Fruit fly (Drosophila melanogaster) whole organism, embryonic: ENCODE results near the gene CG7432.

Source experiments
- Ada2b ChIP-seq: fragments of 200-800 bp; sonication (Bioruptor generic); IDR thresholded peaks from 2 replicates; pipeline ENCODE4 v1.3.6; 2022; ENCODE audit warnings: missing biosample characterization, missing genetic modification characterization
- CG10431 ChIP-seq: fragments of 200-800 bp; sonication (Bioruptor generic); optimal IDR thresholded peaks from 3 replicates; lab custom pipeline; 2018; ENCODE audit warnings: missing biosample characterization, mild to moderate bottlenecking, missing genetic modification characterization
- CG12104 ChIP-seq: fragments of 200-800 bp; sonication (Bioruptor generic); optimal IDR thresholded peaks from 3 replicates; lab custom pipeline; 2016; ENCODE audit warnings: missing biosample characterization, missing genetic modification characterization
- CG12219 ChIP-seq: fragments of 200-800 bp; sonication (Bioruptor generic); optimal IDR thresholded peaks from 3 replicates; lab custom pipeline; 2018; ENCODE audit warnings: missing biosample characterization, mild to moderate bottlenecking, missing genetic modification characterization
- CG13287 ChIP-seq: fragments of 200-800 bp; sonication (Bioruptor generic); IDR thresholded peaks from 2 replicates; pipeline ENCODE4 v1.3.6; 2022; ENCODE audit warnings: missing biosample characterization, missing genetic modification characterization; ENCODE audit not compliant: partially characterized antibody
- CG14441 ChIP-seq: fragments of 200-800 bp; sonication (Bioruptor generic); IDR thresholded peaks from 2 replicates; pipeline ENCODE4 v1.3.6; 2022; ENCODE audit warnings: missing biosample characterization, missing genetic modification characterization
- CG14965 ChIP-seq: fragments of 200-800 bp; sonication (Bioruptor generic); optimal IDR thresholded peaks from 2 replicates; lab custom pipeline; 2016; ENCODE audit warnings: missing biosample characterization, missing genetic modification characterization, borderline replicate concordance
- CG15601 ChIP-seq: fragments of 200-800 bp; sonication (Bioruptor generic); optimal IDR thresholded peaks from 3 replicates; lab custom pipeline; 2019; ENCODE audit warnings: missing biosample characterization, mild to moderate bottlenecking, missing genetic modification characterization, moderate library complexity
- CG1602 ChIP-seq: fragments of 200-800 bp; sonication (Bioruptor generic); optimal IDR thresholded peaks from 3 replicates; lab custom pipeline; 2016; ENCODE audit warnings: missing biosample characterization, missing genetic modification characterization
- CG17359 ChIP-seq: fragments of 200-800 bp; sonication (Bioruptor generic); optimal IDR thresholded peaks from 3 replicates; lab custom pipeline; 2018; ENCODE audit warnings: missing biosample characterization, mild to moderate bottlenecking, missing genetic modification characterization, moderate library complexity
- CG18619 ChIP-seq: fragments of 200-800 bp; sonication (Bioruptor generic); optimal IDR thresholded peaks from 3 replicates; lab custom pipeline; 2017; ENCODE audit warnings: missing biosample characterization, mild to moderate bottlenecking, missing genetic modification characterization
- CG2120 ChIP-seq: fragments of 200-800 bp; sonication (Bioruptor generic); optimal IDR thresholded peaks from 3 replicates; lab custom pipeline; 2016; ENCODE audit warnings: missing biosample characterization, missing genetic modification characterization
- CG30403 ChIP-seq: fragments of 200-800 bp; sonication (Bioruptor generic); optimal IDR thresholded peaks from 3 replicates; lab custom pipeline; 2016; ENCODE audit warnings: missing biosample characterization, missing genetic modification characterization
- CG34376 ChIP-seq: fragments of 200-800 bp; sonication (Bioruptor generic); optimal IDR thresholded peaks from 2 replicates; lab custom pipeline; 2018; ENCODE audit warnings: missing biosample characterization, mild to moderate bottlenecking, missing genetic modification characterization
- CG4282 ChIP-seq: fragments of 200-800 bp; sonication (Bioruptor generic); optimal IDR thresholded peaks from 2 replicates; lab custom pipeline; 2016; ENCODE audit warnings: missing biosample characterization, missing genetic modification characterization
- CG4730 ChIP-seq: fragments of 200-800 bp; sonication (Bioruptor generic); IDR thresholded peaks from 2 replicates; pipeline ENCODE4 v1.3.6; 2022; ENCODE audit warnings: missing biosample characterization, missing genetic modification characterization
- CG6175 ChIP-seq: fragments of 200-800 bp; sonication (Bioruptor generic); IDR thresholded peaks from 3 replicates; pipeline ENCODE4 v1.3.6; 2022; ENCODE audit warnings: missing biosample characterization, missing genetic modification characterization
- CG6765 ChIP-seq: fragments of 200-800 bp; sonication (Bioruptor generic); optimal IDR thresholded peaks from 3 replicates; lab custom pipeline; 2017; ENCODE audit warnings: missing biosample characterization, mild to moderate bottlenecking, missing genetic modification characterization
- CG7271 ChIP-seq: fragments of 200-800 bp; sonication (Bioruptor generic); optimal IDR thresholded peaks from 2 replicates; lab custom pipeline; 2018; ENCODE audit warnings: missing biosample characterization, mild to moderate bottlenecking, missing genetic modification characterization, moderate library complexity
- CG9727 ChIP-seq: fragments of 200-800 bp; sonication (Bioruptor generic); optimal IDR thresholded peaks from 3 replicates; lab custom pipeline; 2017; ENCODE audit warnings: missing biosample characterization, mild to moderate bottlenecking, missing genetic modification characterization
- Dp ChIP-seq: fragments of 200-800 bp; sonication (Bioruptor generic); optimal IDR thresholded peaks from 2 replicates; lab custom pipeline; 2018; ENCODE audit warnings: missing biosample characterization, mild to moderate bottlenecking, missing genetic modification characterization, moderate library complexity
- Eip74EF ChIP-seq, 2 experiments: fragments of 200-800 bp in 1 of 2; fragments of >200 bp in 1 of 2; sonication (Bioruptor generic) in 1 of 2; optimal IDR thresholded peaks; 2 replicates each; lab custom pipeline; 2017 to 2019; ENCODE audit warnings: missing biosample characterization in 2 of 2, missing genetic modification characterization in 2 of 2, mild to moderate bottlenecking in 1 of 2, moderate library complexity in 1 of 2
- Ets65A ChIP-seq: fragments of 200-800 bp; sonication (Bioruptor generic); peaks from one replicate; lab custom pipeline; 2016; ENCODE audit warnings: missing biosample characterization, missing genetic modification characterization
- Gsc ChIP-seq: fragments of 200-800 bp; sonication (Bioruptor generic); IDR thresholded peaks from 2 replicates; pipeline ENCODE4 v1.3.6; 2022; ENCODE audit warnings: missing biosample characterization, missing genetic modification characterization
- Hsf ChIP-seq: fragments of 200-800 bp; sonication (Bioruptor generic); optimal IDR thresholded peaks from 3 replicates; lab custom pipeline; 2016; ENCODE audit warnings: missing biosample characterization, missing genetic modification characterization
- Lpt ChIP-seq: fragments of >200 bp; optimal IDR thresholded peaks from 2 replicates; lab custom pipeline; 2018; ENCODE audit warnings: missing biosample characterization, missing genetic modification characterization
- Mad ChIP-seq: fragments of 200-800 bp; sonication (Bioruptor generic); optimal IDR thresholded peaks from 2 replicates; lab custom pipeline; 2016; ENCODE audit warnings: missing biosample characterization, missing genetic modification characterization
- Meics ChIP-seq: fragments of 200-800 bp; sonication (Bioruptor generic); optimal IDR thresholded peaks from 2 replicates; lab custom pipeline; 2017; ENCODE audit warnings: missing biosample characterization, mild to moderate bottlenecking, missing genetic modification characterization
- PHDP ChIP-seq: fragments of 200-800 bp; sonication (Bioruptor generic); optimal IDR thresholded peaks from 3 replicates; lab custom pipeline; 2018; ENCODE audit warnings: missing biosample characterization, mild to moderate bottlenecking, missing genetic modification characterization, moderate library complexity
- Ptx1 ChIP-seq: fragments of 200-800 bp; sonication (Bioruptor generic); IDR thresholded peaks from 2 replicates; pipeline ENCODE4 v1.3.6; 2022; ENCODE audit warnings: missing biosample characterization, missing genetic modification characterization
- Taf1 ChIP-seq: fragments of 200-800 bp; sonication (Bioruptor generic); IDR thresholded peaks from 2 replicates; pipeline ENCODE4 v1.3.6; 2022; ENCODE audit warnings: missing biosample characterization, missing genetic modification characterization
- Vsx1 ChIP-seq: fragments of 200-800 bp; sonication (Bioruptor generic); optimal IDR thresholded peaks from 2 replicates; lab custom pipeline; 2017; ENCODE audit warnings: missing biosample characterization, mild to moderate bottlenecking, missing genetic modification characterization, missing genetic modification reagents
- Xrp1 ChIP-seq: fragments of 200-800 bp; sonication (Bioruptor generic); IDR thresholded peaks from 2 replicates; pipeline ENCODE4 v1.3.6; 2022; ENCODE audit warnings: missing biosample characterization, missing genetic modification characterization
- caup ChIP-seq: fragments of 200-800 bp; sonication (Bioruptor generic); optimal IDR thresholded peaks from 3 replicates; lab custom pipeline; 2017; ENCODE audit warnings: missing biosample characterization, mild to moderate bottlenecking, missing genetic modification characterization, moderate library complexity; ENCODE audit not compliant: severe bottlenecking
- chinmo ChIP-seq: fragments of 200-800 bp; sonication (Bioruptor generic); IDR thresholded peaks from 4 replicates; pipeline ENCODE4 v1.3.6; 2022; ENCODE audit warnings: missing biosample characterization, missing genetic modification characterization; ENCODE audit not compliant: partially characterized antibody
- crc ChIP-seq: fragments of 200-800 bp; sonication (Bioruptor generic); optimal IDR thresholded peaks from 2 replicates; lab custom pipeline; 2016; ENCODE audit warnings: missing biosample characterization, missing genetic modification characterization
- dmrt99B ChIP-seq: fragments of 200-800 bp; sonication (Bioruptor generic); optimal IDR thresholded peaks from 2 replicates; lab custom pipeline; 2018; ENCODE audit warnings: missing biosample characterization, mild to moderate bottlenecking, missing genetic modification characterization, moderate library complexity
- grau ChIP-seq: fragments of 200-800 bp; optimal IDR thresholded peaks from 3 replicates; lab custom pipeline; 2019; ENCODE audit warnings: missing biosample characterization, mild to moderate bottlenecking, missing genetic modification characterization, moderate library complexity
- her ChIP-seq: fragments of 200-800 bp; sonication (Bioruptor generic); optimal IDR thresholded peaks from 2 replicates; lab custom pipeline; 2016; ENCODE audit warnings: missing biosample characterization, missing genetic modification characterization
- hth ChIP-seq: fragments of >200 bp; optimal IDR thresholded peaks from 2 replicates; lab custom pipeline; 2017; ENCODE audit warnings: inconsistent platforms
- insv ChIP-seq, 2 experiments: fragments of 200-800 bp; sonication (Bioruptor generic); optimal IDR thresholded peaks; 3 replicates each; lab custom pipeline; 2016 to 2018; ENCODE audit warnings: missing biosample characterization in 2 of 2, missing genetic modification characterization in 2 of 2
- luna ChIP-seq: fragments of 200-800 bp; sonication (Bioruptor generic); optimal IDR thresholded peaks from 2 replicates; lab custom pipeline; 2016; ENCODE audit warnings: missing biosample characterization, missing genetic modification characterization
- otp ChIP-seq: fragments of 200-800 bp; sonication (Bioruptor generic); IDR thresholded peaks from 3 replicates; pipeline ENCODE4, ENCODE4 v1.3.6; 2022; ENCODE audit warnings: missing biosample characterization, missing genetic modification characterization
- pan ChIP-seq, 4 experiments: fragments of >200 bp in 3 of 4; fragments of 200-800 bp in 1 of 4; sonication (Bioruptor generic) in 1 of 4; optimal IDR thresholded peaks in 3 of 4; IDR thresholded peaks in 1 of 4; 2 replicates each; pipeline versions ENCODE4 v1.3.6 to Lab custom; 2017 to 2022; ENCODE audit warnings: missing biosample characterization in 2 of 4, missing genetic modification characterization in 2 of 4, mixed read lengths in 1 of 4
- ro ChIP-seq: fragments of 200-800 bp; sonication (Bioruptor generic); IDR thresholded peaks from 2 replicates; pipeline ENCODE4 v1.3.6; 2022; ENCODE audit warnings: missing biosample characterization, missing genetic modification characterization
- slou ChIP-seq: fragments of 200-800 bp; sonication (Bioruptor generic); optimal IDR thresholded peaks from 3 replicates; lab custom pipeline; 2016; ENCODE audit warnings: missing biosample characterization, missing genetic modification characterization
- so ChIP-seq: fragments of 200-800 bp; sonication (Bioruptor generic); IDR thresholded peaks from 3 replicates; pipeline ENCODE4 v1.3.6; 2022; ENCODE audit warnings: missing biosample characterization, missing genetic modification characterization
- tap ChIP-seq: fragments of 200-800 bp; optimal IDR thresholded peaks from 3 replicates; lab custom pipeline; 2019; ENCODE audit warnings: missing biosample characterization, mild to moderate bottlenecking, missing genetic modification characterization, moderate library complexity
- tup ChIP-seq: fragments of 200-800 bp; sonication (Bioruptor generic); optimal IDR thresholded peaks from 2 replicates; lab custom pipeline; 2016; ENCODE audit warnings: missing biosample characterization, mild to moderate bottlenecking, missing genetic modification characterization, moderate library complexity
- vnd ChIP-seq: fragments of 200-800 bp; sonication (Bioruptor generic); IDR thresholded peaks from 3 replicates; pipeline ENCODE4 v1.3.6; 2022; ENCODE audit warnings: missing biosample characterization, missing genetic modification characterization; ENCODE audit not compliant: partially characterized antibody
- zen2 ChIP-seq: fragments of 200-800 bp; sonication (Bioruptor generic); IDR thresholded peaks from 3 replicates; pipeline ENCODE4 v1.3.6; 2022; ENCODE audit warnings: missing biosample characterization, missing genetic modification characterization; ENCODE audit not compliant: partially characterized antibody

CG7432 gene

dm6 chr3R:19672905-19673304 is 8.1 kb downstream of the CG7432 start:
- no peak for TF ChIP-seq CG4282
- TF ChIP-seq crc, result no peak
- peak; percentile 11 for TF ChIP-seq grau
- TF ChIP-seq so (GFP tag; lab: Robert Waterston, UW), result no peak
- TF ChIP-seq CG15601 (tag; lab: Kevin White, UChicago), result no peak
- TF ChIP-seq tup, result no peak
- TF ChIP-seq CG9727 (GFP tag; lab: Kevin White, UChicago), result no peak
- no peak for TF ChIP-seq Ets65A (GFP tag; lab: Kevin White, UChicago)
- TF ChIP-seq her (GFP tag; lab: Kevin White, UChicago), result no peak
- no peak for TF ChIP-seq otp (GFP tag; lab: Robert Waterston, UW)
- no peak for TF ChIP-seq CG4730
- no peak for TF ChIP-seq CG18619 (GFP tag; lab: Kevin White, UChicago)
- TF ChIP-seq pan (optimal IDR thresholded peaks at IDR 0.05; lab: Kevin White, UChicago), result no peak
- TF ChIP-seq pan (GFP tag; optimal IDR thresholded peaks at IDR 0.05 in 1 of 2, IDR thresholded peaks at IDR 0.05 in 1 of 2), result peak in 1 of 2 experiments; percentile 13
- TF ChIP-seq slou, result no peak
- peak; percentile 34; the same call in 1 of the 2 replicates for TF ChIP-seq Xrp1 (GFP tag; lab: Robert Waterston, UW)
- TF ChIP-seq CG14965 (GFP tag; lab: Kevin White, UChicago), result no peak
- no peak for TF ChIP-seq chinmo (GFP tag; lab: Robert Waterston, UW)
- TF ChIP-seq vnd, result no peak
- no peak for TF ChIP-seq CG6175 (GFP tag; lab: Robert Waterston, UW)
- TF ChIP-seq insv (GFP tag; optimal IDR thresholded peaks at IDR 0.05; lab: Kevin White, UChicago), result no peak
- TF ChIP-seq CG7271 (tag; lab: Kevin White, UChicago), result no peak
- TF ChIP-seq Ptx1 (GFP tag; lab: Robert Waterston, UW), result peak; percentile 27; the same call in 1 of the 2 replicates
- peak; percentile 3 for TF ChIP-seq Hsf (GFP tag; lab: Kevin White, UChicago)
- peak; percentile 10 for TF ChIP-seq CG17359 (tag; lab: Kevin White, UChicago)
- no peak for TF ChIP-seq Taf1 (GFP tag; lab: Robert Waterston, UW)
- TF ChIP-seq caup (GFP tag; lab: Kevin White, UChicago), result no peak
- 0 out of 2 replicates have a peak, but pooled peaks have one; percentile 4 for TF ChIP-seq Ada2b (GFP tag; lab: Robert Waterston, UW)
- TF ChIP-seq CG1602 (GFP tag; lab: Kevin White, UChicago), result no peak
- no peak for TF ChIP-seq zen2 (GFP tag; lab: Robert Waterston, UW)
- no peak for TF ChIP-seq Lpt (GFP tag; lab: Kevin White, UChicago)
- no peak for TF ChIP-seq Gsc (GFP tag; lab: Robert Waterston, UW)
- no peak for TF ChIP-seq ro (GFP tag; lab: Robert Waterston, UW)
- TF ChIP-seq Mad (GFP tag; lab: Kevin White, UChicago), result no peak
- TF ChIP-seq PHDP (tag; lab: Kevin White, UChicago), result peak; percentile 5
- TF ChIP-seq CG34376, result no peak
- no peak for TF ChIP-seq Dp (GFP tag; lab: Kevin White, UChicago)
- peak; percentile 31 for TF ChIP-seq CG30403 (GFP tag; lab: Kevin White, UChicago)
- no peak for TF ChIP-seq CG12104
- no peak for TF ChIP-seq Vsx1
- TF ChIP-seq Eip74EF (GFP tag; optimal IDR thresholded peaks at IDR 0.05; lab: Kevin White, UChicago), result no peak
- no peak for TF ChIP-seq luna (GFP tag; lab: Kevin White, UChicago)
- peak; percentile 54 for TF ChIP-seq CG2120 (GFP tag; lab: Kevin White, UChicago)
- TF ChIP-seq tap (tag; lab: Kevin White, UChicago), result no peak
- no peak for TF ChIP-seq CG12219
- TF ChIP-seq Meics, result peak; percentile 31
- peak; percentile 2 for TF ChIP-seq dmrt99B
- no peak for TF ChIP-seq CG13287 (GFP tag; lab: Robert Waterston, UW)
- TF ChIP-seq CG6765, result peak; percentile 25
- TF ChIP-seq CG14441 (GFP tag; lab: Robert Waterston, UW), result no peak
- TF ChIP-seq hth (lab: Kevin White, UChicago), result no peak
- no peak for TF ChIP-seq CG10431
